Worm (Caenorhabditis elegans) whole organism, mixed stage, embryonic: ENCODE data around the gene gst-19.

Source experiments
- M03D4.4 ChIP-seq: sonication (generic microtip); optimal IDR thresholded peaks from 2 replicates; lab custom pipeline; 2017; ENCODE audit warnings: mild to moderate bottlenecking, missing genetic modification characterization, missing compliant biosample characterization
- bed-3 ChIP-seq: fragments of 200-800 bp; sonication (Bioruptor generic); optimal IDR thresholded peaks from 3 replicates; lab custom pipeline; 2018; ENCODE audit warnings: mild to moderate bottlenecking, missing genetic modification characterization, moderate library complexity, missing compliant biosample characterization
- blmp-1 ChIP-seq: fragments of 150-350 bp; optimal IDR thresholded peaks from 2 replicates; lab custom pipeline; 2014; ENCODE audit warnings: missing biosample characterization, missing genetic modification characterization
- ceh-83 ChIP-seq: fragments of 200-800 bp; sonication (Bioruptor generic); optimal IDR thresholded peaks from 2 replicates; lab custom pipeline; 2018; ENCODE audit warnings: mild to moderate bottlenecking, missing genetic modification characterization, missing compliant biosample characterization
- ces-1 ChIP-seq: fragments of 150-350 bp; optimal IDR thresholded peaks from 2 replicates; lab custom pipeline; 2014; ENCODE audit warnings: missing biosample characterization, missing genetic modification reagents, missing genetic modification characterization
- cnd-1 ChIP-seq: fragments of 200-800 bp; sonication (Bioruptor generic); optimal IDR thresholded peaks from 2 replicates; lab custom pipeline; 2018; ENCODE audit warnings: mild to moderate bottlenecking, missing genetic modification characterization, missing compliant biosample characterization
- drap-1 ChIP-seq: fragments of 200-800 bp; sonication (Bioruptor generic); optimal IDR thresholded peaks from 3 replicates; lab custom pipeline; 2018; ENCODE audit warnings: mild to moderate bottlenecking, missing genetic modification characterization, missing compliant biosample characterization
- elt-1 ChIP-seq: sonication (generic microtip); optimal IDR thresholded peaks from 2 replicates; lab custom pipeline; 2017; ENCODE audit warnings: missing genetic modification characterization, mild to moderate bottlenecking, missing compliant biosample characterization, antibody characterized with exemption, moderate library complexity, borderline replicate concordance; ENCODE audit not compliant: insufficient read depth
- elt-3 ChIP-seq: fragments of 150-350 bp; optimal IDR thresholded peaks from 2 replicates; lab custom pipeline; 2014; ENCODE audit warnings: missing biosample characterization, missing genetic modification characterization
- flh-1 ChIP-seq: fragments of 200-800 bp; sonication (Bioruptor generic); optimal IDR thresholded peaks from 2 replicates; lab custom pipeline; 2018; ENCODE audit warnings: mild to moderate bottlenecking, missing genetic modification characterization, moderate library complexity, missing compliant biosample characterization
- hlh-1 ChIP-seq: fragments of 150-350 bp; optimal IDR thresholded peaks from 2 replicates; lab custom pipeline; 2014; ENCODE audit warnings: missing biosample characterization, missing genetic modification reagents, missing genetic modification characterization
- lin-32 ChIP-seq: fragments of 200-800 bp; sonication (Bioruptor generic); optimal IDR thresholded peaks from 2 replicates; lab custom pipeline; 2018; ENCODE audit warnings: mild to moderate bottlenecking, missing genetic modification characterization, missing compliant biosample characterization
- lsy-2 ChIP-seq: fragments of 150-350 bp; optimal IDR thresholded peaks from 2 replicates; lab custom pipeline; 2014; ENCODE audit warnings: missing biosample characterization, missing genetic modification characterization
- mab-5 ChIP-seq: fragments of 150-350 bp; optimal IDR thresholded peaks from 2 replicates; lab custom pipeline; 2014; ENCODE audit warnings: missing biosample characterization, missing genetic modification characterization
- mep-1 ChIP-seq: fragments of 150-350 bp; optimal IDR thresholded peaks from 2 replicates; lab custom pipeline; 2017; ENCODE audit warnings: missing biosample characterization, missing genetic modification reagents, missing genetic modification characterization, inconsistent platforms
- mls-2 ChIP-seq: sonication (generic microtip); optimal IDR thresholded peaks from 2 replicates; lab custom pipeline; 2016; ENCODE audit warnings: mild to moderate bottlenecking, missing genetic modification characterization, moderate library complexity, missing compliant biosample characterization
- nhr-12 ChIP-seq: fragments of 150-350 bp; optimal IDR thresholded peaks from 2 replicates; lab custom pipeline; 2014; ENCODE audit warnings: missing biosample characterization, missing genetic modification characterization
- nhr-2 ChIP-seq: fragments of 150-350 bp; optimal IDR thresholded peaks from 2 replicates; lab custom pipeline; 2014; ENCODE audit warnings: missing biosample characterization, missing genetic modification characterization
- nhr-237 ChIP-seq: fragments of 150-350 bp; optimal IDR thresholded peaks from 2 replicates; lab custom pipeline; 2014; ENCODE audit warnings: missing biosample characterization, missing genetic modification characterization
- nhr-28 ChIP-seq: fragments of 150-350 bp; optimal IDR thresholded peaks from 2 replicates; lab custom pipeline; 2014; ENCODE audit warnings: missing biosample characterization, missing genetic modification characterization
- nhr-76 ChIP-seq: sonication (generic microtip); optimal IDR thresholded peaks from 2 replicates; lab custom pipeline; 2017; ENCODE audit warnings: missing biosample characterization, missing genetic modification characterization
- pha-4 ChIP-seq: fragments of 150-350 bp; optimal IDR thresholded peaks from 2 replicates; lab custom pipeline; 2018; ENCODE audit warnings: missing biosample characterization, missing genetic modification reagents, missing genetic modification characterization
- sem-2 ChIP-seq: fragments of 200-800 bp; sonication (Bioruptor generic); optimal IDR thresholded peaks from 2 replicates; lab custom pipeline; 2018; ENCODE audit warnings: mild to moderate bottlenecking, missing genetic modification characterization, missing compliant biosample characterization
- snpc-4 ChIP-seq: fragments of 150-350 bp; optimal IDR thresholded peaks from 2 replicates; lab custom pipeline; 2014; ENCODE audit warnings: missing biosample characterization, missing genetic modification characterization
- tbx-8 ChIP-seq: fragments of 200-800 bp; sonication (Bioruptor generic); optimal IDR thresholded peaks from 2 replicates; lab custom pipeline; 2018; ENCODE audit warnings: mild to moderate bottlenecking, missing genetic modification characterization, moderate library complexity, missing compliant biosample characterization
- unc-120 ChIP-seq: sonication (generic microtip); optimal IDR thresholded peaks from 2 replicates; lab custom pipeline; 2017; ENCODE audit warnings: missing genetic modification characterization, missing compliant biosample characterization; ENCODE audit not compliant: poor library complexity, severe bottlenecking
- unc-39 ChIP-seq: fragments of 150-350 bp; optimal IDR thresholded peaks from 2 replicates; lab custom pipeline; 2014; ENCODE audit warnings: missing biosample characterization, missing genetic modification characterization
- unc-62 ChIP-seq: fragments of 150-350 bp; optimal IDR thresholded peaks from 2 replicates; lab custom pipeline; 2014; ENCODE audit warnings: missing biosample characterization, missing genetic modification reagents, missing genetic modification characterization
- ztf-11 ChIP-seq: fragments of 150-350 bp; optimal IDR thresholded peaks from 2 replicates; lab custom pipeline; 2014; ENCODE audit warnings: missing biosample characterization, missing genetic modification characterization

The gst-19 gene

ce11 chrII:13624330-13624729 is 2.6 kb downstream of the gst-19 start, which contains the start of gene gst-16:
gst-16 (minus strand) TSS chrII:13624440.
- TF ChIP-seq ztf-11 (tag; lab: Kevin White, UChicago) (no peak), nhr-237 (no peak), flh-1 (GFP tag; lab: Kevin White, UChicago) (no peak), M03D4.4 (tag; lab: Kevin White, UChicago) (no peak), unc-120 (no peak), mep-1 (tag; lab: Kevin White, UChicago) (no peak), hlh-1 (tag; lab: Kevin White, UChicago) (no peak), mab-5 (tag; lab: Kevin White, UChicago) (no peak), nhr-2 (no peak), lin-32 (GFP tag; lab: Kevin White, UChicago) (no peak), unc-62 (no peak)

ce11 chrII:13617808-13618207 is 9.1 kb downstream of the gst-19 start, which contains the start of gene gst-12:
gst-12 (minus strand) TSS chrII:13618061.
- TF ChIP-seq hlh-1 (tag; lab: Kevin White, UChicago) (no peak), pha-4 (tag; lab: Kevin White, UChicago) (no peak), unc-62 (peak; percentile 24), tbx-8 (GFP tag; lab: Kevin White, UChicago) (no peak), M03D4.4 (tag; lab: Kevin White, UChicago) (no peak), unc-120 (no peak), mab-5 (tag; lab: Kevin White, UChicago) (no peak), ces-1 (GFP tag; lab: Kevin White, UChicago) (no peak)

- TF ChIP-seq elt-1 (tag; lab: Kevin White, UChicago) (no peak), hlh-1 (tag; lab: Kevin White, UChicago) (no peak), lsy-2 (tag; lab: Kevin White, UChicago) (no peak), drap-1 (GFP tag; lab: Kevin White, UChicago) (no peak), elt-3 (tag; lab: Kevin White, UChicago) (no peak), flh-1 (GFP tag; lab: Kevin White, UChicago) (no peak), tbx-8 (GFP tag; lab: Kevin White, UChicago) (no peak), unc-62 (no peak), sem-2 (GFP tag; lab: Kevin White, UChicago) (no peak), cnd-1 (no peak), lin-32 (GFP tag; lab: Kevin White, UChicago) (no peak), ztf-11 (tag; lab: Kevin White, UChicago) (no peak), ceh-83 (no peak), nhr-12 (tag; lab: Kevin White, UChicago) (no peak), nhr-2 (no peak), nhr-76 (tag; lab: Kevin White, UChicago) (no peak), nhr-28 (tag; lab: Kevin White, UChicago) (no peak)
Measured at ce11 chrII:13616000-13616399, 10.9 kb downstream of the gst-19 start, which contains the start of gene gst-14. gst-14 (minus strand) TSS chrII:13616100.

ce11 chrII:13614516-13614915 is 12.4 kb downstream of the gst-19 start:
- TF ChIP-seq unc-120, result no peak
- TF ChIP-seq drap-1 (GFP tag; lab: Kevin White, UChicago), result no peak
- TF ChIP-seq elt-3 (tag; lab: Kevin White, UChicago), result no peak
- TF ChIP-seq elt-1 (tag; lab: Kevin White, UChicago), result no peak

ce11 chrII:13613096-13613495 is 13.8 kb downstream of the gst-19 start, which contains the start of gene gst-15:
gst-15 (minus strand) TSS chrII:13613196.
- TF ChIP-seq M03D4.4 (tag; lab: Kevin White, UChicago) (no peak), nhr-28 (tag; lab: Kevin White, UChicago) (no peak), unc-120 (no peak), tbx-8 (GFP tag; lab: Kevin White, UChicago) (no peak), unc-39 (tag; lab: Kevin White, UChicago) (no peak), nhr-76 (tag; lab: Kevin White, UChicago) (no peak), bed-3 (GFP tag; lab: Kevin White, UChicago) (no peak), ceh-83 (no peak), lin-32 (GFP tag; lab: Kevin White, UChicago) (no peak), hlh-1 (tag; lab: Kevin White, UChicago) (no peak)

ce11 chrII:13611186-13611585 is 15.8 kb downstream of the gst-19 start, which contains the start of gene gst-24:
gst-24 (minus strand) TSS chrII:13611366.
- TF ChIP-seq mep-1 (tag; lab: Kevin White, UChicago) (no peak), nhr-12 (tag; lab: Kevin White, UChicago) (no peak), ces-1 (GFP tag; lab: Kevin White, UChicago) (no peak), unc-39 (tag; lab: Kevin White, UChicago) (no peak), nhr-28 (tag; lab: Kevin White, UChicago) (no peak), blmp-1 (tag; lab: Kevin White, UChicago) (no peak), mls-2 (no peak), mab-5 (tag; lab: Kevin White, UChicago) (no peak), nhr-237 (no peak), snpc-4 (tag; lab: Kevin White, UChicago) (no peak), flh-1 (GFP tag; lab: Kevin White, UChicago) (no peak), pha-4 (tag; lab: Kevin White, UChicago) (no peak)
